ENCODE assay signal across 4 fruit fly cellular contexts in the genomic region with DNA sequence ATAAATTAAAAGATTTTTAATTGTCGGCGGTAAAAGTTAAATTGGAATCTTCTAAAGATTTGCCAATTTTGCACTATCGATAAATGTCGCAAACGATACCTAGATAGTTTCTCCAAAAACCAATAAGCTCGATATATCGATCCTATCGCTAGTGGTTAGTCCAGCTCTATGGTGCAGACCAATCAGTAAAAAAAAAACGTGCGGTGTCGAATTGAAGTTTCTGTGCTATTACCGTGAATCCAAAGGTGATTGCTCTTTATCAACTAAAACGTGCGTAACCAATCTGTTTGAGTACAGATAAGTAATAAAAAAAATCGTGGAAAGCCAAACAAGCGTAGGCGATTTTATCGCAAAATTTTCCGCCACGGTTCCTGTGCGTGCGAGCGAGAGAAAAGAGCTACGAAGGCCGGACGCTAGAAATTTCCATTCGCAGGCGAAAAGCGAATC.
TF ChIP-seq lines count a peak whose summit lies in the region.

Hsp110 (plus strand) TSS at position 153 of the 447 bp plus-strand sequence.

TF ChIP-seq in whole organism, adult, 20 proteins besides CTCF, POLR2A, EP300 and RAD21 (continued from another document):
- no peak for TF ChIP-seq cnc (optimal IDR thresholded peaks at IDR 0.05; lab: Kevin White, UChicago)
- peak; percentile 43 for TF ChIP-seq Crg-1 (GFP tag; optimal IDR thresholded peaks at IDR 0.05; lab: Kevin White, UChicago)
- no peak for TF ChIP-seq CG14711 (tag; optimal IDR thresholded peaks at IDR 0.05; lab: Kevin White, UChicago)

TF ChIP-seq in whole organism, embryonic, 481 proteins besides CTCF, POLR2A, EP300 and RAD21 (continued from another document and continues in another):
- TF ChIP-seq Ets65A (GFP tag; lab: Kevin White, UChicago) (peak; percentile 44), CG7357 (GFP tag; IDR thresholded peaks at IDR 0.05; lab: Robert Waterston, UW) (no peak), CG32532 (GFP tag; IDR thresholded peaks at IDR 0.05; lab: Robert Waterston, UW) (peak; percentile 53), Dip2 (GFP tag; IDR thresholded peaks at IDR 0.05; lab: Robert Waterston, UW) (no peak), bcd (GFP tag; optimal IDR thresholded peaks at IDR 0.05; lab: Kevin White, UChicago) (no peak), nerfin-1 (tag; optimal IDR thresholded peaks at IDR 0.05; lab: Kevin White, UChicago) (peak; percentile 42), CG12659 (GFP tag; optimal IDR thresholded peaks at IDR 0.05; lab: Kevin White, UChicago) (peak; percentile 54), CG11723 (GFP tag; optimal IDR thresholded peaks at IDR 0.05; lab: Kevin White, UChicago) (no peak), CG17829 (tag; optimal IDR thresholded peaks at IDR 0.05; lab: Kevin White, UChicago) (peak; percentile 52), CG6765 (GFP tag; optimal IDR thresholded peaks at IDR 0.05; lab: Kevin White, UChicago) (peak; percentile 8), hkb (optimal IDR thresholded peaks at IDR 0.05; lab: Kevin White, UChicago) (no peak), hkb (GFP tag; IDR thresholded peaks at IDR 0.05; lab: Robert Waterston, UW) (peak; percentile 19; the same call in 1 of the 2 replicates), CG18011 (GFP tag; optimal IDR thresholded peaks at IDR 0.05; lab: Kevin White, UChicago) (no peak), Myb (GFP tag; optimal IDR thresholded peaks at IDR 0.05; lab: Kevin White, UChicago) (peak; percentile 62), fd3F (GFP tag; optimal IDR thresholded peaks at IDR 0.05; lab: Kevin White, UChicago) (no peak), caup (GFP tag; optimal IDR thresholded peaks at IDR 0.05; lab: Kevin White, UChicago; ENCODE audit: severe bottlenecking) (no peak), Fer1 (GFP tag; optimal IDR thresholded peaks at IDR 0.05; lab: Kevin White, UChicago) (peak; percentile 55), CG9609 (GFP tag; optimal IDR thresholded peaks at IDR 0.05; lab: Kevin White, UChicago) (no peak), CG17328 (GFP tag; IDR thresholded peaks at IDR 0.05; lab: Robert Waterston, UW) (peak; percentile 25; the same call in 1 of the 2 replicates), CG30020 (tag; optimal IDR thresholded peaks at IDR 0.05; lab: Kevin White, UChicago) (peak; percentile 32), CG13296 (GFP tag; optimal IDR thresholded peaks at IDR 0.05; lab: Kevin White, UChicago) (peak; percentile 54), CG17359 (tag; optimal IDR thresholded peaks at IDR 0.05; lab: Kevin White, UChicago) (peak; percentile 37), lilli (GFP tag; optimal IDR thresholded peaks at IDR 0.05; lab: Kevin White, UChicago) (peak; percentile 62), PHDP (tag; optimal IDR thresholded peaks at IDR 0.05; lab: Kevin White, UChicago) (peak; percentile 10), CG32767 (GFP tag; IDR thresholded peaks at IDR 0.05; lab: Robert Waterston, UW) (no peak), dimm (GFP tag; IDR thresholded peaks at IDR 0.05; lab: Robert Waterston, UW) (no peak), CG17385 (GFP tag; optimal IDR thresholded peaks at IDR 0.05; lab: Kevin White, UChicago) (no peak), CG2712 (tag; optimal IDR thresholded peaks at IDR 0.05; lab: Kevin White, UChicago) (peak; percentile 42), Hr3 (GFP tag; optimal IDR thresholded peaks at IDR 0.05; lab: Kevin White, UChicago) (no peak), zfh1 (GFP tag; IDR thresholded peaks at IDR 0.05; lab: Robert Waterston, UW) (no peak), chinmo (GFP tag; IDR thresholded peaks at IDR 0.05; lab: Robert Waterston, UW; ENCODE audit: partially characterized antibody) (peak; percentile 99), insv (GFP tag; optimal IDR thresholded peaks at IDR 0.05; lab: Kevin White, UChicago) (peak in 1 of 2 experiments; percentile 84), pum (GFP tag; optimal IDR thresholded peaks at IDR 0.05; lab: Kevin White, UChicago) (no peak), CG4854 (GFP tag; optimal IDR thresholded peaks at IDR 0.05; lab: Kevin White, UChicago) (no peak), NC2β (GFP tag; optimal IDR thresholded peaks at IDR 0.05; lab: Kevin White, UChicago) (peak; percentile 7), Opbp (GFP tag; IDR thresholded peaks at IDR 0.05; lab: Robert Waterston, UW; ENCODE audit: partially characterized antibody) (peak; percentile 99), org-1 (GFP tag; optimal IDR thresholded peaks at IDR 0.05; lab: Kevin White, UChicago) (no peak), CG3281 (GFP tag; optimal IDR thresholded peaks at IDR 0.05; lab: Kevin White, UChicago) (no peak), Sin3A (optimal IDR thresholded peaks at IDR 0.05; lab: Kevin White, UChicago) (peak; percentile 43), pros (GFP tag; optimal IDR thresholded peaks at IDR 0.05; lab: Kevin White, UChicago) (no peak), B-H2 (GFP tag; optimal IDR thresholded peaks at IDR 0.05; lab: Kevin White, UChicago) (peak; percentile 45)

TF ChIP-seq in whole organism, prepupa, 60 proteins besides CTCF, POLR2A, EP300 and RAD21 (continued from another document):
- TF ChIP-seq cyc (GFP tag; optimal IDR thresholded peaks at IDR 0.05; lab: Kevin White, UChicago): no peak
- no peak for TF ChIP-seq CG10631 (GFP tag; optimal IDR thresholded peaks at IDR 0.05; lab: Kevin White, UChicago)
- peak; percentile 71 for TF ChIP-seq Eip78C (GFP tag; lab: Kevin White, UChicago)
- no peak for TF ChIP-seq CG6808 (GFP tag; optimal IDR thresholded peaks at IDR 0.05; lab: Kevin White, UChicago)
- TF ChIP-seq acj6 (GFP tag; optimal IDR thresholded peaks at IDR 0.05; lab: Kevin White, UChicago): no peak
- TF ChIP-seq spab (GFP tag; optimal IDR thresholded peaks at IDR 0.05; lab: Kevin White, UChicago): no peak
- peak; percentile 9 for TF ChIP-seq Ets96B (tag; optimal IDR thresholded peaks at IDR 0.05; lab: Kevin White, UChicago)
- no peak for TF ChIP-seq CG15336 (GFP tag; IDR thresholded peaks at IDR 0.05; lab: Robert Waterston, UW)
- TF ChIP-seq Sox102F (GFP tag; optimal IDR thresholded peaks at IDR 0.05; lab: Kevin White, UChicago): peak; percentile 27
- no peak for TF ChIP-seq Blimp-1 (GFP tag; optimal IDR thresholded peaks at IDR 0.05; lab: Kevin White, UChicago)
- no peak for TF ChIP-seq CG11902 (GFP tag; optimal IDR thresholded peaks at IDR 0.05; lab: Kevin White, UChicago)
- TF ChIP-seq Hr39 (GFP tag; optimal IDR thresholded peaks at IDR 0.05; lab: Kevin White, UChicago): no peak
- peak; percentile 40 for TF ChIP-seq esn (GFP tag; optimal IDR thresholded peaks at IDR 0.05; lab: Kevin White, UChicago)
- TF ChIP-seq Eip75B (GFP tag; optimal IDR thresholded peaks at IDR 0.05; lab: Kevin White, UChicago): peak; percentile 6
- TF ChIP-seq Hr4 (GFP tag; optimal IDR thresholded peaks at IDR 0.05; lab: Kevin White, UChicago): peak; percentile 16
- peak; percentile 39 for TF ChIP-seq CG1621 (tag; optimal IDR thresholded peaks at IDR 0.05; lab: Kevin White, UChicago)
- TF ChIP-seq fkh (GFP tag; optimal IDR thresholded peaks at IDR 0.05; lab: Kevin White, UChicago): no peak
- peak; percentile 23; the same call in 1 of the 3 replicates for TF ChIP-seq eg (GFP tag; IDR thresholded peaks at IDR 0.05; lab: Robert Waterston, UW)
- TF ChIP-seq Sox14 (GFP tag; optimal IDR thresholded peaks at IDR 0.05; lab: Kevin White, UChicago): peak; percentile 17
- peak; percentile 26 for TF ChIP-seq achi (GFP tag; optimal IDR thresholded peaks at IDR 0.05; lab: Kevin White, UChicago)
- peak; percentile 53 for TF ChIP-seq svp (GFP tag; lab: Kevin White, UChicago)
- peak; percentile 49 for TF ChIP-seq CG16779 (tag; optimal IDR thresholded peaks at IDR 0.05; lab: Kevin White, UChicago)
- TF ChIP-seq CG3919 (GFP tag; optimal IDR thresholded peaks at IDR 0.05; lab: Kevin White, UChicago): no peak
- TF ChIP-seq Met (GFP tag; optimal IDR thresholded peaks at IDR 0.05; lab: Kevin White, UChicago): no peak
- TF ChIP-seq CG3032 (tag; optimal IDR thresholded peaks at IDR 0.05; lab: Kevin White, UChicago): peak; percentile 2
- TF ChIP-seq CG6854 (GFP tag; optimal IDR thresholded peaks at IDR 0.05; lab: Kevin White, UChicago): peak; percentile 56
- no peak for TF ChIP-seq fd85E (GFP tag; optimal IDR thresholded peaks at IDR 0.05; lab: Kevin White, UChicago)
- TF ChIP-seq net (GFP tag; optimal IDR thresholded peaks at IDR 0.05; lab: Kevin White, UChicago): no peak
- TF ChIP-seq topi (GFP tag; optimal IDR thresholded peaks at IDR 0.05; lab: Kevin White, UChicago): peak; percentile 25
- TF ChIP-seq dsx (GFP tag; optimal IDR thresholded peaks at IDR 0.05; lab: Kevin White, UChicago; ENCODE audit: poor library complexity, severe bottlenecking): no peak
- no peak for TF ChIP-seq CG6163 (GFP tag; IDR thresholded peaks at IDR 0.05; lab: Robert Waterston, UW)
- no peak for TF ChIP-seq pdm3 (GFP tag; optimal IDR thresholded peaks at IDR 0.05; lab: Kevin White, UChicago)
- TF ChIP-seq CG9139 (GFP tag; optimal IDR thresholded peaks at IDR 0.05; lab: Kevin White, UChicago): peak; percentile 31
- no peak for TF ChIP-seq CG6792 (GFP tag; optimal IDR thresholded peaks at IDR 0.05; lab: Kevin White, UChicago)
- TF ChIP-seq Sox15 (GFP tag; optimal IDR thresholded peaks at IDR 0.05; lab: Kevin White, UChicago): no peak
- TF ChIP-seq vri (GFP tag; optimal IDR thresholded peaks at IDR 0.05; lab: Kevin White, UChicago): peak; percentile 64
- no peak for TF ChIP-seq CG7368 (GFP tag; optimal IDR thresholded peaks at IDR 0.05; lab: Kevin White, UChicago)
- no peak for TF ChIP-seq CG10669 (GFP tag; optimal IDR thresholded peaks at IDR 0.05; lab: Kevin White, UChicago)
- TF ChIP-seq CG32006 (GFP tag; optimal IDR thresholded peaks at IDR 0.05; lab: Kevin White, UChicago): no peak
- TF ChIP-seq OdsH (GFP tag; optimal IDR thresholded peaks at IDR 0.05; lab: Kevin White, UChicago): no peak
- TF ChIP-seq CG11294 (GFP tag; IDR thresholded peaks at IDR 0.05; lab: Robert Waterston, UW): no peak

TF ChIP-seq in whole organism, wandering third instar larva, 38 proteins besides CTCF, POLR2A, EP300 and RAD21 (continued from another document):
- no peak for TF ChIP-seq Vsx2 (GFP tag; optimal IDR thresholded peaks at IDR 0.05; lab: Kevin White, UChicago; ENCODE audit: partially characterized antibody)
- TF ChIP-seq usp (GFP tag; optimal IDR thresholded peaks at IDR 0.05; lab: Kevin White, UChicago): no peak
- TF ChIP-seq brk (GFP tag; optimal IDR thresholded peaks at IDR 0.05; lab: Kevin White, UChicago): no peak
- TF ChIP-seq h (GFP tag; optimal IDR thresholded peaks at IDR 0.05; lab: Kevin White, UChicago): peak; percentile 28
- TF ChIP-seq br (GFP tag; optimal IDR thresholded peaks at IDR 0.05; lab: Kevin White, UChicago): peak; percentile 31
- no peak for TF ChIP-seq ey (GFP tag; optimal IDR thresholded peaks at IDR 0.05; lab: Kevin White, UChicago)
- TF ChIP-seq psq (GFP tag; optimal IDR thresholded peaks at IDR 0.05; lab: Kevin White, UChicago): no peak
- TF ChIP-seq GATAd (GFP tag; optimal IDR thresholded peaks at IDR 0.05; lab: Kevin White, UChicago): peak; percentile 18
- TF ChIP-seq HLH106 (tag; optimal IDR thresholded peaks at IDR 0.05; lab: Kevin White, UChicago): no peak
- no peak for TF ChIP-seq fru (GFP tag; optimal IDR thresholded peaks at IDR 0.05; lab: Kevin White, UChicago)
- peak; percentile 21 for TF ChIP-seq OdsH (GFP tag; optimal IDR thresholded peaks at IDR 0.05; lab: Kevin White, UChicago)
- no peak for TF ChIP-seq Myc (optimal IDR thresholded peaks at IDR 0.05; lab: Kevin White, UChicago)
- TF ChIP-seq dsf (GFP tag; optimal IDR thresholded peaks at IDR 0.05; lab: Kevin White, UChicago; ENCODE audit: borderline replicate concordance): peak; percentile 33
